Fruit fly (Drosophila melanogaster) whole organism, wandering third instar larva: ENCODE data around the gene CG12589.

Experiments used
- Abd-B ChIP-seq: fragments of >200 bp; optimal IDR thresholded peaks from 2 replicates; lab custom pipeline; 2017; ENCODE audit warnings: missing biosample characterization, missing genetic modification characterization
- CG32264 ChIP-seq: fragments of 200-800 bp; sonication (Bioruptor generic); optimal IDR thresholded peaks from 2 replicates; lab custom pipeline; 2016; ENCODE audit warnings: missing biosample characterization, missing genetic modification characterization
- CG9705 ChIP-seq: fragments of 200-800 bp; sonication (Bioruptor generic); optimal IDR thresholded peaks from 2 replicates; lab custom pipeline; 2018; ENCODE audit warnings: missing biosample characterization, mild to moderate bottlenecking, missing genetic modification characterization
- CrebA ChIP-seq: fragments of 200-800 bp; sonication (Bioruptor generic); optimal IDR thresholded peaks from 2 replicates; lab custom pipeline; 2016; ENCODE audit warnings: missing biosample characterization, mild to moderate bottlenecking, missing genetic modification characterization, borderline replicate concordance
- Dfd ChIP-seq: fragments of >200 bp; optimal IDR thresholded peaks from 2 replicates; lab custom pipeline; 2017; ENCODE audit warnings: missing biosample characterization, missing genetic modification characterization
- Dif ChIP-seq: fragments of 200-275, 200-300 bp; sonication (Bioruptor generic); optimal IDR thresholded peaks from 2 replicates; lab custom pipeline; 2018; ENCODE audit warnings: missing biosample characterization, missing genetic modification characterization; ENCODE audit not compliant: partially characterized antibody
- GATAd ChIP-seq: sonication (Bioruptor generic); optimal IDR thresholded peaks from 2 replicates; lab custom pipeline; 2016; ENCODE audit warnings: missing biosample characterization, missing genetic modification characterization
- HLH106 ChIP-seq: fragments of 200-800 bp; optimal IDR thresholded peaks from 3 replicates; lab custom pipeline; 2019; ENCODE audit warnings: missing biosample characterization, mild to moderate bottlenecking, missing genetic modification characterization, moderate library complexity
- Hnf4 ChIP-seq: fragments of 200-800 bp; sonication (Bioruptor generic); optimal IDR thresholded peaks from 2 replicates; lab custom pipeline; 2016; ENCODE audit warnings: missing biosample characterization, mild to moderate bottlenecking, missing genetic modification characterization
- Hr78 ChIP-seq: fragments of >200 bp; optimal IDR thresholded peaks from 2 replicates; lab custom pipeline; 2017; ENCODE audit warnings: missing biosample characterization, missing genetic modification characterization
- Hr83 ChIP-seq: fragments of 200-300 bp; sonication (Bioruptor generic); optimal IDR thresholded peaks from 2 replicates; lab custom pipeline; 2016; ENCODE audit warnings: missing biosample characterization, mild to moderate bottlenecking, missing genetic modification characterization, moderate library complexity; ENCODE audit not compliant: poor library complexity, severe bottlenecking
- Jra ChIP-seq: sonication (Bioruptor generic); optimal IDR thresholded peaks from 2 replicates; lab custom pipeline; 2016; ENCODE audit warnings: missing biosample characterization, missing genetic modification characterization
- Mio ChIP-seq: sonication (Bioruptor generic); optimal IDR thresholded peaks from 2 replicates; lab custom pipeline; 2016; ENCODE audit warnings: missing biosample characterization, missing genetic modification characterization
- N ChIP-seq: fragments of >200 bp; optimal IDR thresholded peaks from 2 replicates; lab custom pipeline; 2018; ENCODE audit warnings: missing biosample characterization, missing external identifiers, missing genetic modification characterization
- Rel ChIP-seq, 2 experiments: fragments of 200-800 bp; sonication (Bioruptor generic) in 1 of 2; optimal IDR thresholded peaks; 2 replicates in 1 of 2; 3 replicates in 1 of 2; lab custom pipeline; 2016 to 2019; ENCODE audit warnings: mild to moderate bottlenecking in 2 of 2, missing biosample characterization in 2 of 2, missing genetic modification characterization in 2 of 2, moderate library complexity in 1 of 2
- Sp1 ChIP-seq: fragments of 200-800 bp; sonication (Bioruptor generic); optimal IDR thresholded peaks from 3 replicates; lab custom pipeline; 2019; ENCODE audit warnings: missing biosample characterization, mild to moderate bottlenecking, missing genetic modification characterization, moderate library complexity
- Vsx2 ChIP-seq: fragments of 200-300, 225-300 bp; sonication (Bioruptor generic); optimal IDR thresholded peaks from 2 replicates; lab custom pipeline; 2018; ENCODE audit warnings: missing biosample characterization, missing genetic modification characterization; ENCODE audit not compliant: partially characterized antibody
- br ChIP-seq: fragments of 200-800 bp; sonication (Bioruptor generic); optimal IDR thresholded peaks from 2 replicates; lab custom pipeline; 2016; ENCODE audit warnings: missing biosample characterization, missing genetic modification characterization
- brk ChIP-seq: fragments of 200-800 bp; sonication (Bioruptor generic); optimal IDR thresholded peaks from 2 replicates; lab custom pipeline; 2016; ENCODE audit warnings: missing biosample characterization, mild to moderate bottlenecking, missing genetic modification characterization
- dl ChIP-seq, 2 experiments: fragments of 175-275, 200-275 bp in 1 of 2; fragments of 200-275 bp in 1 of 2; sonication (Bioruptor generic); optimal IDR thresholded peaks; lab custom pipeline; 2018; ENCODE audit warnings: mild to moderate bottlenecking in 2 of 2, missing biosample characterization in 2 of 2, missing genetic modification characterization in 2 of 2, moderate library complexity in 2 of 2; ENCODE audit not compliant: partially characterized antibody in 2 of 2, insufficient read depth in 1 of 2
- dmrt93B ChIP-seq: fragments of 200-800 bp; sonication (Bioruptor generic); optimal IDR thresholded peaks from 2 replicates; lab custom pipeline; 2018; ENCODE audit warnings: missing biosample characterization, mild to moderate bottlenecking, missing genetic modification characterization
- dsf ChIP-seq: sonication (Bioruptor generic); optimal IDR thresholded peaks from 2 replicates; lab custom pipeline; 2016; ENCODE audit warnings: missing biosample characterization, missing genetic modification characterization, borderline replicate concordance
- ey ChIP-seq: fragments of 200-800 bp; sonication (Bioruptor generic); optimal IDR thresholded peaks from 2 replicates; lab custom pipeline; 2016; ENCODE audit warnings: missing biosample characterization, missing genetic modification characterization
- foxo ChIP-seq, 2 experiments: fragments of 200-800 bp; sonication (Bioruptor generic); optimal IDR thresholded peaks; 2 replicates in 1 of 2; 3 replicates in 1 of 2; lab custom pipeline; 2016 to 2017; ENCODE audit warnings: missing biosample characterization in 2 of 2, missing genetic modification characterization in 2 of 2
- fru ChIP-seq: fragments of 200-800 bp; sonication (Bioruptor generic); optimal IDR thresholded peaks from 3 replicates; lab custom pipeline; 2016; ENCODE audit warnings: missing biosample characterization, mild to moderate bottlenecking, missing genetic modification characterization
- h ChIP-seq: fragments of 200-800 bp; sonication (Bioruptor generic); optimal IDR thresholded peaks from 3 replicates; lab custom pipeline; 2016; ENCODE audit warnings: missing biosample characterization, mild to moderate bottlenecking, missing genetic modification characterization
- jim ChIP-seq: fragments of 175-275, 200-325 bp; sonication (Bioruptor generic); optimal IDR thresholded peaks from 2 replicates; lab custom pipeline; 2016; ENCODE audit warnings: missing biosample characterization, mild to moderate bottlenecking, missing genetic modification characterization
- lola ChIP-seq: fragments of >200 bp; optimal IDR thresholded peaks from 2 replicates; lab custom pipeline; 2017; ENCODE audit warnings: missing biosample characterization, missing genetic modification characterization
- pan ChIP-seq: fragments of >200 bp; optimal IDR thresholded peaks from 2 replicates; lab custom pipeline; 2017
- psq ChIP-seq: fragments of 200-800 bp; sonication (Bioruptor generic); optimal IDR thresholded peaks from 3 replicates; lab custom pipeline; 2017; ENCODE audit warnings: missing biosample characterization, mild to moderate bottlenecking, missing genetic modification characterization, moderate library complexity
- rgr ChIP-seq: fragments of 200-800 bp; sonication (Bioruptor generic); optimal IDR thresholded peaks from 3 replicates; lab custom pipeline; 2016; ENCODE audit warnings: missing biosample characterization, mild to moderate bottlenecking, missing genetic modification characterization
- sage ChIP-seq: fragments of 200-800 bp; sonication (Bioruptor generic); optimal IDR thresholded peaks from 2 replicates; lab custom pipeline; 2016; ENCODE audit warnings: missing biosample characterization, mild to moderate bottlenecking, missing genetic modification characterization
- sv ChIP-seq: fragments of 200-800 bp; sonication (Bioruptor generic); optimal IDR thresholded peaks from 3 replicates; lab custom pipeline; 2016; ENCODE audit warnings: missing biosample characterization, missing genetic modification characterization
- tai ChIP-seq: sonication (Bioruptor generic); optimal IDR thresholded peaks from 2 replicates; lab custom pipeline; 2016; ENCODE audit warnings: missing biosample characterization, missing genetic modification characterization
- usp ChIP-seq: fragments of >200 bp; optimal IDR thresholded peaks from 2 replicates; lab custom pipeline; 2017; ENCODE audit warnings: missing biosample characterization, missing genetic modification characterization
- woc ChIP-seq: sonication (Bioruptor generic); optimal IDR thresholded peaks from 2 replicates; lab custom pipeline; 2016; ENCODE audit warnings: missing biosample characterization, mild to moderate bottlenecking, missing genetic modification characterization

Gene CG12589

DNA sequence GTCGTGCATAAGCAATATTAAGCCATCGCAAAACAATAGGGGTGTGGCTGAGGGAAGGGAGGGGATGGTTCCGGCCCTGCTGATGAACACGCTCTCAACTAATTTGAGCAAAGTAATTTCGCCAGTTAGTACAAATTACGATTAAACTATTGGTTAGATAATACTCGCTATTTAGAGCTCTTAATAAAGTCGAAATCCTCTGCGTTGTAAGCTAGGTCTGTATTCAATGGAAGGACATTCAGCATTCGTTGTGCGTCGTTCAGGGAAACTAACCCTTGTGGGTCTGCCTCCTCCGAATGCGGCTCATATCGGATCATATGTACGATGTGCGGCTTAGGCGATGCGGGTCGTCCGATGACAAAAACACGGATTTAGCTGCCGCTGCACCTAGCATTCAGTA is 26.4 kb downstream of the CG12589 start:
- TF ChIP-seq Mio (GFP tag; lab: Kevin White, UChicago) (no peak), h (GFP tag; lab: Kevin White, UChicago) (no peak), psq (GFP tag; lab: Kevin White, UChicago) (no peak), CG32264 (GFP tag; lab: Kevin White, UChicago) (no peak), GATAd (no peak), CrebA (GFP tag; lab: Kevin White, UChicago) (no peak), rgr (GFP tag; lab: Kevin White, UChicago) (no peak), dl (GFP tag; optimal IDR thresholded peaks at IDR 0.05; lab: Kevin White, UChicago; ENCODE audit: insufficient read depth in 1 of 2, partially characterized antibody in 2 of 2) (no peak), Vsx2 (no peak), sage (GFP tag; lab: Kevin White, UChicago) (no peak), Dfd (GFP tag; lab: Kevin White, UChicago) (no peak), CG9705 (GFP tag; lab: Kevin White, UChicago) (no peak), dmrt93B (no peak), Hnf4 (GFP tag; lab: Kevin White, UChicago) (no peak), N (no peak), Hr78 (no peak), dsf (GFP tag; lab: Kevin White, UChicago) (no peak)

DNA sequence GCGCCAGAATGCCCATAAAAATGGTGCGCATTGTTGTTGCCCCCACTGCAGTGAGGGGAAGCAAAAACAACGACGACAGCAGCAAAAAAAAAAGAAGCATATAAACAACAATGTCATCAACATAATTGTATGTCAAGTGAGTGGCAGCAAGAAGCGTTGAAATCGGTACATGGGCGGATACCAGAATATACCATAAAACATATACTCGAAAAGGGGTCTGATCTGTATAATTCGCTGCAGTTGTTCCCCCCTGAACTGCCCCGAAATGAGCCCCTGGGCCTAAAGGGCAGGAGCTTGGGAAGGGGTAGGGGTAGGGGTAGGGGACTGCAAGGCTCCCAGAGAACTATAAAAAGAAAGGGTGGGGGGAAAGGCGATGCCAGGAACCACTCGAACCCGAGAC is 26.9 kb downstream of the CG12589 start:
- TF ChIP-seq pan (lab: Kevin White, UChicago) (no peak), dsf (GFP tag; lab: Kevin White, UChicago) (no peak), sv (GFP tag; lab: Kevin White, UChicago) (no peak), rgr (GFP tag; lab: Kevin White, UChicago) (peak; percentile 23), sage (GFP tag; lab: Kevin White, UChicago) (no peak), Hr78 (no peak), jim (GFP tag; lab: Kevin White, UChicago) (no peak), Sp1 (GFP tag; lab: Kevin White, UChicago) (peak; percentile 26), foxo (GFP tag; optimal IDR thresholded peaks at IDR 0.05; lab: Kevin White, UChicago) (peak in 1 of 2 experiments; percentile 51), br (GFP tag; lab: Kevin White, UChicago) (peak; percentile 43), woc (GFP tag; lab: Kevin White, UChicago) (peak; percentile 18), Hnf4 (GFP tag; lab: Kevin White, UChicago) (peak; percentile 5), HLH106 (tag; lab: Kevin White, UChicago) (peak; percentile 19), CG32264 (GFP tag; lab: Kevin White, UChicago) (no peak), CrebA (GFP tag; lab: Kevin White, UChicago) (peak; percentile 25), h (GFP tag; lab: Kevin White, UChicago) (peak; percentile 18)

dm6 chr3R:5109558-5110211 is 29.1 kb downstream of the CG12589 start:
- no peak for TF ChIP-seq N
- TF ChIP-seq pan (lab: Kevin White, UChicago) = no peak
- peak; percentile 55 for TF ChIP-seq fru
- TF ChIP-seq, all 38 proteins: peak for 1

DNA sequence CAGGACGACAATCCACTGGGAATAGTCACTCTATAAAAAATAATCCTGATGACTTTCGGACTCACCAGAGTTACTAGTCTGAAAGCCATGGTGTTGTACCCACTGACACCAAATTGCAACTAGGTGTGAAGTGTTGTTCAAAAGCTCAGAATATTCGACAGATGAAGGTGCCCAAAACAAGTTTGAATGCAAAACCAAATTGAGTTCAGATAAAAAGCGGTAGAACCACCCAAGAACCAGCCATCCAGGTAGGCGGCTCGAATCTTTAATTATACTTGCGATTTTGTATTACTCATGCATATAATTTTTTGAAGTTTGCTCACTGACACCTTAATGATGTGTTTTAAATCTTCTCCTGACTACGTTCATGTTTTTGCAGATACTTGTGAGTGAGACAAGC is 29.7 kb downstream of the CG12589 start, which contains the start of gene CG43131:
TSS of gene CG43131 (minus strand) at position 101 of the 400 bp plus-strand sequence.
- TF ChIP-seq h (GFP tag; lab: Kevin White, UChicago) (no peak), Jra (GFP tag; lab: Kevin White, UChicago) (no peak), rgr (GFP tag; lab: Kevin White, UChicago) (no peak), Abd-B (GFP tag; lab: Kevin White, UChicago) (no peak), GATAd (no peak), dmrt93B (no peak), brk (GFP tag; lab: Kevin White, UChicago) (no peak), Vsx2 (no peak)

- TF ChIP-seq psq (GFP tag; lab: Kevin White, UChicago) = no peak
- no peak for TF ChIP-seq N
- peak; percentile 69 for TF ChIP-seq sv (GFP tag; lab: Kevin White, UChicago)
- TF ChIP-seq Jra (GFP tag; lab: Kevin White, UChicago) = no peak
- no peak for TF ChIP-seq Hnf4 (GFP tag; lab: Kevin White, UChicago)
- TF ChIP-seq GATAd = no peak
- no peak for TF ChIP-seq brk (GFP tag; lab: Kevin White, UChicago)
- TF ChIP-seq pan (lab: Kevin White, UChicago) = no peak
- TF ChIP-seq Vsx2 = no peak
- TF ChIP-seq Hr83 (GFP tag; lab: Kevin White, UChicago) = no peak
- TF ChIP-seq CG9705 (GFP tag; lab: Kevin White, UChicago) = no peak
- no peak for TF ChIP-seq Rel (GFP tag; optimal IDR thresholded peaks at IDR 0.05; lab: Kevin White, UChicago)
- TF ChIP-seq Rel (tag; optimal IDR thresholded peaks at IDR 0.05; lab: Kevin White, UChicago) = no peak
- no peak for TF ChIP-seq Mio (GFP tag; lab: Kevin White, UChicago)
- TF ChIP-seq sage (GFP tag; lab: Kevin White, UChicago) = no peak
- TF ChIP-seq lola (GFP tag; lab: Kevin White, UChicago) = no peak
- TF ChIP-seq dmrt93B = no peak
- TF ChIP-seq rgr (GFP tag; lab: Kevin White, UChicago) = peak; percentile 57
- no peak for TF ChIP-seq tai
- no peak for TF ChIP-seq ey (GFP tag; lab: Kevin White, UChicago)
- TF ChIP-seq CG32264 (GFP tag; lab: Kevin White, UChicago) = no peak
- TF ChIP-seq Dif (GFP tag; lab: Kevin White, UChicago) = no peak
- TF ChIP-seq usp (GFP tag; lab: Kevin White, UChicago) = no peak
- no peak for TF ChIP-seq CrebA (GFP tag; lab: Kevin White, UChicago)
- peak; percentile 53 for TF ChIP-seq h (GFP tag; lab: Kevin White, UChicago)
- no peak for TF ChIP-seq Abd-B (GFP tag; lab: Kevin White, UChicago)
Observed at dm6 chr3R:5108034-5108433, 30.8 kb downstream of the CG12589 start.
